Worm (Caenorhabditis elegans) whole organism, young adult: ENCODE results near the gene H10E21.4.

Experiments
- F33H1.4 ChIP-seq: fragments of 200-800 bp; sonication (Bioruptor generic); IDR thresholded peaks from 2 replicates; pipeline ENCODE4 v1.3.6; 2022; ENCODE audit warnings: missing genetic modification reagents, missing genetic modification characterization, missing compliant biosample characterization
- F49E8.2 ChIP-seq: sonication (generic microtip); optimal IDR thresholded peaks from 3 replicates; lab custom pipeline; 2017; ENCODE audit warnings: missing genetic modification characterization, mild to moderate bottlenecking, missing compliant biosample characterization, antibody characterized with exemption, moderate library complexity; ENCODE audit not compliant: insufficient read depth
- chd-7 ChIP-seq: sonication (generic microtip); optimal IDR thresholded peaks from 2 replicates; lab custom pipeline; 2016; ENCODE audit warnings: mild to moderate bottlenecking, missing genetic modification characterization, moderate library complexity, missing compliant biosample characterization
- die-1 ChIP-seq: sonication (generic microtip); optimal IDR thresholded peaks from 2 replicates; lab custom pipeline; 2016; ENCODE audit warnings: missing genotype, mild to moderate bottlenecking, missing genetic modification characterization, missing compliant biosample characterization
- ekl-4 ChIP-seq: fragments of 200-800 bp; sonication (Bioruptor generic); IDR thresholded peaks from 2 replicates; pipeline ENCODE4 v1.3.6; 2022; ENCODE audit warnings: missing genetic modification reagents, missing genetic modification characterization, missing compliant biosample characterization
- let-526 ChIP-seq: fragments of 200-800 bp; sonication (Bioruptor generic); IDR thresholded peaks from 2 replicates; pipeline ENCODE4 v1.3.6; 2022; ENCODE audit warnings: missing genetic modification reagents, missing genetic modification characterization, missing compliant biosample characterization
- lin-40 ChIP-seq: sonication (generic microtip); optimal IDR thresholded peaks from 2 replicates; lab custom pipeline; 2016; ENCODE audit warnings: missing genetic modification characterization, mild to moderate bottlenecking, missing compliant biosample characterization, missing genotype, missing genetic modification reagents
- mes-4 ChIP-seq: sonication (generic microtip); optimal IDR thresholded peaks from 2 replicates; lab custom pipeline; 2016; ENCODE audit warnings: missing genotype, missing genetic modification characterization, missing compliant biosample characterization
- pha-4 ChIP-seq: fragments of 150-350 bp; sonication (generic microtip); optimal IDR thresholded peaks from 2 replicates; lab custom pipeline; 2014; ENCODE audit warnings: missing biosample characterization, missing genetic modification reagents, missing genetic modification characterization
- sea-2 ChIP-seq: fragments of 200-800 bp; sonication (Bioruptor generic); IDR thresholded peaks from 2 replicates; pipeline ENCODE4 v1.3.6; 2022; ENCODE audit warnings: missing genetic modification characterization, missing compliant biosample characterization
- snpc-4 ChIP-seq, 5 experiments: fragments of 150-350 bp in 1 of 5; sonication (generic microtip) in 4 of 5; optimal IDR thresholded peaks; 2 replicates each; lab custom pipeline; 2014 to 2018; ENCODE audit warnings: missing genetic modification characterization in 5 of 5, missing biosample characterization in 3 of 5, antibody characterized with exemption in 2 of 5, mild to moderate bottlenecking in 2 of 5, missing compliant biosample characterization in 2 of 5, missing genotype in 2 of 5, moderate library complexity in 2 of 5, missing genetic modification reagents in 1 of 5
- zfh-2 ChIP-seq: fragments of 200-800 bp; sonication (Bioruptor generic); conservative IDR thresholded peaks from 2 replicates; pipeline ENCODE4 v1.3.6; 2022; ENCODE audit warnings: missing genetic modification reagents, missing genetic modification characterization, missing compliant biosample characterization

DNA sequence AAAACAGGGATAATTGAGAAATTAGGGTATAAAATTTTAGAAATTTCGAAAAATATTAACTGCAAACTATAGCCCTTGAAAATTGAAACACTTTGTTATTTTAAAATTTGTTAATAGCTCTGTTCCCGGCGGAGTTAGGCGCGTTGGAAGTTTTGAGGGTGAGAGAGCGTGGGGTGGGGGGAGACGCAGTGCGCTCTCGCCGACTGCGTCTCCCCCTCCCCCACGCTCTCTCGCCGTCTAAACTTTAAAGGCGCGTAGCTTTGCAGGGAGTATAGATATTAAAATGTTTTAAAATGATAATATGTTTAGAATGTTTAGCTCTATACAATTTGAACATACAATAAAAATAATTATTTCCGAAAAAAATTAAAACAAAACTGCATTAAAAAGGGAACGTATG lies 13.8 kb upstream of the H10E21.4 start:
- TF ChIP-seq F49E8.2 (tag; lab: Kevin White, UChicago): no peak
- TF ChIP-seq F33H1.4 (GFP tag; lab: Robert Waterston, UW): no peak
- 0 out of 2 replicates have a peak, but pooled peaks have one; percentile 15 for TF ChIP-seq zfh-2 (GFP tag; lab: Robert Waterston, UW)
- TF ChIP-seq pha-4 (tag; lab: Kevin White, UChicago): no peak
- TF ChIP-seq let-526 (GFP tag; lab: Robert Waterston, UW): no peak
- no peak for TF ChIP-seq die-1
- no peak for TF ChIP-seq mes-4
- no peak for TF ChIP-seq snpc-4 (GFP tag; optimal IDR thresholded peaks at IDR 0.05; lab: Kevin White, UChicago)
- TF ChIP-seq snpc-4 (tag; optimal IDR thresholded peaks at IDR 0.05; lab: Kevin White, UChicago): no peak
- no peak for TF ChIP-seq sea-2 (GFP tag; lab: Robert Waterston, UW)
- TF ChIP-seq lin-40 (tag; lab: Kevin White, UChicago): no peak
- no peak for TF ChIP-seq ekl-4
- TF ChIP-seq chd-7 (tag; lab: Kevin White, UChicago): no peak
